Fruit fly (Drosophila melanogaster) whole organism, embryonic: ENCODE measurements around the gene Adh.

Source experiments
- Abd-B ChIP-seq: fragments of 200-800 bp; sonication (Bioruptor generic); optimal IDR thresholded peaks from 2 replicates; lab custom pipeline; 2018; ENCODE audit warnings: missing biosample characterization, mild to moderate bottlenecking, missing genetic modification characterization, moderate library complexity
- Atf3 ChIP-seq: fragments of 200-800 bp; sonication (Bioruptor generic); optimal IDR thresholded peaks from 3 replicates; lab custom pipeline; 2016; ENCODE audit warnings: missing biosample characterization, missing genetic modification characterization
- Bgb ChIP-seq: fragments of 200-800 bp; sonication (Bioruptor generic); IDR thresholded peaks from 2 replicates; pipeline ENCODE4 v1.3.6; 2022; ENCODE audit warnings: missing biosample characterization, missing genetic modification characterization; ENCODE audit not compliant: partially characterized antibody
- CG12391 ChIP-seq: fragments of 200-800 bp; sonication (Bioruptor generic); optimal IDR thresholded peaks from 3 replicates; lab custom pipeline; 2018; ENCODE audit warnings: missing biosample characterization, mild to moderate bottlenecking, missing genetic modification characterization, moderate library complexity
- CG12744 ChIP-seq: fragments of 200-800 bp; sonication (Bioruptor generic); optimal IDR thresholded peaks from 2 replicates; lab custom pipeline; 2016; ENCODE audit warnings: missing biosample characterization, missing genetic modification characterization
- CG13775 ChIP-seq: fragments of 200-800 bp; sonication (Bioruptor generic); optimal IDR thresholded peaks from 3 replicates; lab custom pipeline; 2017; ENCODE audit warnings: missing biosample characterization, mild to moderate bottlenecking, missing genetic modification characterization
- CG15479 ChIP-seq: fragments of 200-800 bp; sonication (Bioruptor generic); optimal IDR thresholded peaks from 3 replicates; lab custom pipeline; 2019; ENCODE audit warnings: missing biosample characterization, mild to moderate bottlenecking, missing genetic modification characterization, moderate library complexity
- CG1832 ChIP-seq: fragments of 200-800 bp; sonication (Bioruptor generic); optimal IDR thresholded peaks from 2 replicates; lab custom pipeline; 2017; ENCODE audit warnings: missing biosample characterization, mild to moderate bottlenecking, missing genetic modification characterization, inconsistent platforms
- CG2199 ChIP-seq: fragments of 200-800 bp; sonication (Bioruptor generic); IDR thresholded peaks from 3 replicates; pipeline ENCODE4 v1.3.6; 2022; ENCODE audit warnings: missing biosample characterization, missing genetic modification characterization
- CG30403 ChIP-seq: fragments of 200-800 bp; sonication (Bioruptor generic); optimal IDR thresholded peaks from 3 replicates; lab custom pipeline; 2016; ENCODE audit warnings: missing biosample characterization, missing genetic modification characterization
- CG4328 ChIP-seq: fragments of 200-800 bp; sonication (Bioruptor generic); optimal IDR thresholded peaks from 3 replicates; lab custom pipeline; 2017; ENCODE audit warnings: missing biosample characterization, missing genetic modification reagents, missing genetic modification characterization
- CG4404 ChIP-seq: fragments of 200-800 bp; sonication (Bioruptor generic); IDR thresholded peaks from 2 replicates; pipeline ENCODE4 v1.3.6; 2022; ENCODE audit warnings: missing biosample characterization, missing genetic modification characterization
- CG6689 ChIP-seq: fragments of 200-800 bp; sonication (Bioruptor generic); IDR thresholded peaks from 2 replicates; pipeline ENCODE4 v1.3.6; 2022; ENCODE audit warnings: missing biosample characterization, missing genetic modification characterization
- CG7357 ChIP-seq: fragments of 200-800 bp; sonication (Bioruptor generic); IDR thresholded peaks from 3 replicates; pipeline ENCODE4 v1.3.6; 2022; ENCODE audit warnings: missing biosample characterization, missing genetic modification characterization
- CG9215 ChIP-seq: fragments of 200-800 bp; sonication (Bioruptor generic); IDR thresholded peaks from 2 replicates; pipeline ENCODE4 v1.3.6; 2022; ENCODE audit warnings: missing biosample characterization, missing genetic modification characterization
- Deaf1 ChIP-seq: fragments of 200-800 bp; optimal IDR thresholded peaks from 3 replicates; lab custom pipeline; 2019; ENCODE audit warnings: missing biosample characterization, mild to moderate bottlenecking, missing genetic modification characterization, moderate library complexity
- Doc2 ChIP-seq: fragments of 200-800 bp; sonication (Bioruptor generic); IDR thresholded peaks from 2 replicates; pipeline ENCODE4 v1.3.6; 2022; ENCODE audit warnings: missing biosample characterization, missing genetic modification characterization
- Elba2 ChIP-seq: fragments of 200-800 bp; sonication (Bioruptor generic); optimal IDR thresholded peaks from 3 replicates; lab custom pipeline; 2016; ENCODE audit warnings: missing biosample characterization, missing genetic modification characterization
- Hr39 ChIP-seq: fragments of >200 bp; optimal IDR thresholded peaks from 2 replicates; lab custom pipeline; 2017
- Jarid2 ChIP-seq: fragments of 200-800 bp; sonication (Bioruptor generic); optimal IDR thresholded peaks from 3 replicates; lab custom pipeline; 2017; ENCODE audit warnings: mild to moderate bottlenecking, missing biosample characterization, missing genetic modification reagents, missing genetic modification characterization
- Oaz ChIP-seq: fragments of 200-800 bp; sonication (Bioruptor generic); IDR thresholded peaks from 2 replicates; pipeline ENCODE4 v1.3.6; 2022; ENCODE audit warnings: missing biosample characterization, missing genetic modification characterization
- Spps ChIP-seq: fragments of 200-800 bp; sonication (Bioruptor generic); optimal IDR thresholded peaks from 2 replicates; lab custom pipeline; 2018; ENCODE audit warnings: missing biosample characterization, mild to moderate bottlenecking, missing genetic modification characterization
- Vsx1 ChIP-seq: fragments of 200-800 bp; sonication (Bioruptor generic); optimal IDR thresholded peaks from 2 replicates; lab custom pipeline; 2017; ENCODE audit warnings: missing biosample characterization, mild to moderate bottlenecking, missing genetic modification characterization, missing genetic modification reagents
- YL-1 ChIP-seq: fragments of 200-800 bp; sonication (Bioruptor generic); optimal IDR thresholded peaks from 3 replicates; lab custom pipeline; 2017; ENCODE audit warnings: missing biosample characterization, mild to moderate bottlenecking, missing genetic modification characterization
- ara ChIP-seq: fragments of 200-800 bp; sonication (Bioruptor generic); IDR thresholded peaks from 2 replicates; pipeline ENCODE4 v1.3.6; 2022; ENCODE audit warnings: missing biosample characterization, missing genetic modification characterization
- br ChIP-seq: fragments of >200 bp; optimal IDR thresholded peaks from 2 replicates; lab custom pipeline; 2017
- cg ChIP-seq: fragments of 200-800 bp; sonication (Bioruptor generic); optimal IDR thresholded peaks from 3 replicates; lab custom pipeline; 2019; ENCODE audit warnings: missing biosample characterization, mild to moderate bottlenecking, missing genetic modification characterization, moderate library complexity
- chn ChIP-seq: fragments of 200-800 bp; sonication (Bioruptor generic); optimal IDR thresholded peaks from 2 replicates; lab custom pipeline; 2016; ENCODE audit warnings: missing biosample characterization, missing genetic modification characterization
- ci ChIP-seq: fragments of 200-800 bp; sonication (Bioruptor generic); IDR thresholded peaks from 3 replicates; pipeline ENCODE4 v1.3.6; 2022; ENCODE audit warnings: missing biosample characterization, missing genetic modification characterization
- crol ChIP-seq: fragments of 200-800 bp; sonication (Bioruptor generic); IDR thresholded peaks from 2 replicates; pipeline ENCODE4 v1.3.6; 2022; ENCODE audit warnings: missing biosample characterization, missing genetic modification characterization
- dmrt11E ChIP-seq: fragments of 200-800 bp; sonication (Bioruptor generic); optimal IDR thresholded peaks from 3 replicates; lab custom pipeline; 2018; ENCODE audit warnings: missing biosample characterization, mild to moderate bottlenecking, missing genetic modification characterization, moderate library complexity
- gcm ChIP-seq: fragments of 200-800 bp; sonication (Bioruptor generic); optimal IDR thresholded peaks from 2 replicates; lab custom pipeline; 2019; ENCODE audit warnings: missing biosample characterization, mild to moderate bottlenecking, missing genetic modification characterization, moderate library complexity
- inv ChIP-seq: fragments of 200-800 bp; sonication (Bioruptor generic); IDR thresholded peaks from 2 replicates; pipeline ENCODE4 v1.3.6; 2022; ENCODE audit warnings: missing biosample characterization, missing genetic modification characterization; ENCODE audit not compliant: partially characterized antibody
- otp ChIP-seq: fragments of 200-800 bp; sonication (Bioruptor generic); IDR thresholded peaks from 3 replicates; pipeline ENCODE4, ENCODE4 v1.3.6; 2022; ENCODE audit warnings: missing biosample characterization, missing genetic modification characterization
- pan ChIP-seq, 4 experiments: fragments of >200 bp in 3 of 4; fragments of 200-800 bp in 1 of 4; sonication (Bioruptor generic) in 1 of 4; optimal IDR thresholded peaks in 3 of 4; IDR thresholded peaks in 1 of 4; 2 replicates each; pipeline versions ENCODE4 v1.3.6 to Lab custom; 2017 to 2022; ENCODE audit warnings: missing biosample characterization in 2 of 4, missing genetic modification characterization in 2 of 4, mixed read lengths in 1 of 4
- prd ChIP-seq, 3 experiments: fragments of >200 bp in 2 of 3; fragments of 200-800 bp in 1 of 3; sonication (Bioruptor generic) in 1 of 3; optimal IDR thresholded peaks in 2 of 3; IDR thresholded peaks in 1 of 3; 2 replicates in 2 of 3; 3 replicates in 1 of 3; pipeline versions ENCODE4 v1.3.6 to Lab custom; 2017 to 2022; ENCODE audit warnings: missing biosample characterization in 1 of 3, missing genetic modification characterization in 1 of 3
- sd ChIP-seq: fragments of 200-800 bp; sonication (Bioruptor generic); optimal IDR thresholded peaks from 3 replicates; lab custom pipeline; 2018; ENCODE audit warnings: missing biosample characterization, mild to moderate bottlenecking, missing genetic modification characterization, moderate library complexity
- sens ChIP-seq: fragments of 200-800 bp; sonication (Bioruptor generic); peaks from one replicate; lab custom pipeline; 2016; ENCODE audit warnings: missing biosample characterization, missing genetic modification characterization
- slbo ChIP-seq: fragments of 200-800 bp; sonication (Bioruptor generic); IDR thresholded peaks from 2 replicates; pipeline ENCODE4 v1.3.6; 2022; ENCODE audit warnings: missing biosample characterization, missing genetic modification characterization
- tap ChIP-seq: fragments of 200-800 bp; optimal IDR thresholded peaks from 3 replicates; lab custom pipeline; 2019; ENCODE audit warnings: missing biosample characterization, mild to moderate bottlenecking, missing genetic modification characterization, moderate library complexity
- tll ChIP-seq, 2 experiments: fragments of 200-800 bp in 1 of 2; fragments of >200 bp in 1 of 2; sonication (Bioruptor generic) in 1 of 2; optimal IDR thresholded peaks; 2 replicates each; lab custom pipeline; 2017 to 2019; ENCODE audit warnings: missing biosample characterization in 2 of 2, missing genetic modification characterization in 2 of 2, mild to moderate bottlenecking in 1 of 2, moderate library complexity in 1 of 2
- toy ChIP-seq: fragments of 200-800 bp; sonication (Bioruptor generic); IDR thresholded peaks from 2 replicates; pipeline ENCODE4 v1.3.6; 2022; ENCODE audit warnings: missing biosample characterization, missing genetic modification characterization
- trem ChIP-seq: fragments of 200-800 bp; optimal IDR thresholded peaks from 3 replicates; lab custom pipeline; 2019; ENCODE audit warnings: missing biosample characterization, mild to moderate bottlenecking, missing genetic modification characterization, moderate library complexity
- unpg ChIP-seq: fragments of 200-800 bp; sonication (Bioruptor generic); optimal IDR thresholded peaks from 3 replicates; lab custom pipeline; 2018; ENCODE audit warnings: missing biosample characterization, mild to moderate bottlenecking, missing genetic modification characterization, moderate library complexity
- usp ChIP-seq: fragments of >200 bp; optimal IDR thresholded peaks from 2 replicates; lab custom pipeline; 2017; ENCODE audit warnings: missing biosample characterization, missing genetic modification characterization
- zen ChIP-seq: fragments of 200-800 bp; sonication (Bioruptor generic); optimal IDR thresholded peaks from 3 replicates; lab custom pipeline; 2018; ENCODE audit warnings: missing biosample characterization, mild to moderate bottlenecking, missing genetic modification characterization, moderate library complexity

Adh gene

dm6 chr2L:14579449-14579848, 35.9 kb upstream of the Adh start (continued):
- TF ChIP-seq CG15479 (GFP tag; lab: Kevin White, UChicago) (peak; percentile 29), tll (GFP tag; optimal IDR thresholded peaks at IDR 0.05; lab: Kevin White, UChicago) (peak in 1 of 2 experiments; percentile 60), sd (tag; lab: Kevin White, UChicago) (no peak), Hr39 (lab: Kevin White, UChicago) (no peak), dmrt11E (peak; percentile 2), toy (GFP tag; lab: Robert Waterston, UW) (0 out of 2 replicates have a peak, but pooled peaks have one; percentile 29), sens (GFP tag; lab: Kevin White, UChicago) (peak; percentile 8)
- TF ChIP-seq, all 482 proteins: peak for 11

dm6 chr2L:14580693-14581572, 34.4 kb upstream of the Adh start:
- TF ChIP-seq Spps (no peak), Bgb (GFP tag; lab: Robert Waterston, UW) (peak; percentile 25; the same call in 1 of the 2 replicates), ci (GFP tag; lab: Robert Waterston, UW) (peak; percentile 18; the same call in 1 of the 3 replicates), CG4328 (GFP tag; lab: Kevin White, UChicago) (peak; percentile 12), Atf3 (no peak), CG12744 (GFP tag; lab: Kevin White, UChicago) (no peak), sd (tag; lab: Kevin White, UChicago) (peak; percentile 30), zen (tag; lab: Kevin White, UChicago) (peak; percentile 67), Deaf1 (tag; lab: Kevin White, UChicago) (peak; percentile 33), YL-1 (no peak), CG6689 (GFP tag; lab: Robert Waterston, UW) (no peak), CG30403 (GFP tag; lab: Kevin White, UChicago) (no peak), chn (no peak), CG1832 (GFP tag; lab: Kevin White, UChicago) (peak; percentile 86), prd (optimal IDR thresholded peaks at IDR 0.05; lab: Kevin White, UChicago) (no peak), prd (GFP tag; IDR thresholded peaks at IDR 0.05; lab: Robert Waterston, UW) (no peak), CG2199 (GFP tag; lab: Robert Waterston, UW) (0 out of 3 replicates have a peak, but pooled peaks have one; percentile 9), unpg (GFP tag; lab: Kevin White, UChicago) (no peak), Jarid2 (peak; percentile 17), usp (GFP tag; lab: Kevin White, UChicago) (no peak), Oaz (GFP tag; lab: Robert Waterston, UW) (no peak), gcm (GFP tag; lab: Kevin White, UChicago) (peak; percentile 20), slbo (GFP tag; lab: Robert Waterston, UW) (no peak), CG13775 (GFP tag; lab: Kevin White, UChicago) (no peak), tap (no peak), br (lab: Kevin White, UChicago) (no peak), ara (GFP tag; lab: Robert Waterston, UW) (no peak), otp (peak; percentile 18; the same call in 1 of the 3 replicates), CG4404 (GFP tag; lab: Robert Waterston, UW) (no peak), pan (optimal IDR thresholded peaks at IDR 0.05; lab: Kevin White, UChicago) (no peak), pan (GFP tag; optimal IDR thresholded peaks at IDR 0.05 in 1 of 2, IDR thresholded peaks at IDR 0.05 in 1 of 2) (no peak), Doc2 (GFP tag; lab: Robert Waterston, UW) (no peak), Elba2 (GFP tag; lab: Kevin White, UChicago) (no peak), inv (GFP tag; lab: Robert Waterston, UW) (no peak), CG9215 (GFP tag; lab: Robert Waterston, UW) (no peak), Vsx1 (peak; percentile 59), trem (tag; lab: Kevin White, UChicago) (no peak), CG12391 (no peak), Abd-B (peak; percentile 4), cg (GFP tag; lab: Kevin White, UChicago) (no peak), crol (GFP tag; lab: Robert Waterston, UW) (peak; percentile 71), CG7357 (GFP tag; lab: Robert Waterston, UW) (0 out of 3 replicates have a peak, but pooled peaks have one; percentile 19)
